Worm (Caenorhabditis elegans) whole organism, L4 larva: ENCODE data around the gene srx-98.

Experiments
- egl-27 ChIP-seq: sonication (generic microtip); optimal IDR thresholded peaks from 3 replicates; lab custom pipeline; 2017; ENCODE audit warnings: missing biosample characterization, missing genetic modification reagents, missing genetic modification characterization
- nhr-11 ChIP-seq: fragments of 150-350 bp; optimal IDR thresholded peaks from 2 replicates; lab custom pipeline; 2014; ENCODE audit warnings: missing biosample characterization, missing genetic modification characterization
- unc-62 ChIP-seq, 3 experiments: fragments of 150-350 bp in 1 of 3; sonication (generic microtip); optimal IDR thresholded peaks in 2 of 3; peaks in 1 of 3; 1 replicate in 1 of 3; 2 replicates in 2 of 3; lab custom pipeline; 2014 to 2017; ENCODE audit warnings: missing biosample characterization in 3 of 3, missing genetic modification characterization in 3 of 3, missing genetic modification reagents in 3 of 3, missing genotype in 1 of 3

DNA sequence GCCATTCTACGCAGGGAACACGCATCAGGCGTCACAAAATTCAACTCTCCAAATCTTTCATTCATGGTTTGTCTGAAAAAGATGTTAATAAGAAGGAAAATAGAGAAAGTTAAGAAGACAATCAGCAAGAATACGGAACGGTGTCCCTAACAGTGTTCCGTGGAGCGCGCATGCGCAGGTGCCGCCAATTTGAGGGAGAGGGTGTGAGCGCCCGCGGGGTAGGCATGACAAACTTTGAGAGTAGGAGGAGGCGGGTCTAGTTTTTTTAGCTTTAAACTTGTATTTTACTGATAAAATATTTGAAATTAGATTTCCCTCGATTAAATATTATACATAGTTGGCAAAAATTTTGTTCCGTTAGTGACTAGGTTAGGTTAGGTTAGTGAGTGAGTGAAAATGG is 9.5 kb upstream of the srx-98 start:
- TF ChIP-seq egl-27 (tag; lab: Kevin White, UChicago) (no peak), unc-62 (GFP tag; optimal IDR thresholded peaks at IDR 0.05 in 1 of 2; lab: Kevin White, UChicago) (no peak), unc-62 (tag; optimal IDR thresholded peaks at IDR 0.05; lab: Kevin White, UChicago) (no peak), nhr-11 (no peak)
